Worm (Caenorhabditis elegans) whole organism, midembryonic: ENCODE data around the gene F55G7.4.

ENCODE experiments used
- T22C8.4 ChIP-seq: fragments of 200-800 bp; sonication (Bioruptor generic); IDR thresholded peaks from 2 replicates; pipeline ENCODE4 v1.3.6; 2022; ENCODE audit warnings: missing genetic modification characterization, missing compliant biosample characterization
- flt-1 ChIP-seq: fragments of 200-800 bp; sonication (Bioruptor generic); IDR thresholded peaks from 2 replicates; pipeline ENCODE4 v1.3.6; 2022; ENCODE audit warnings: missing genetic modification characterization, missing compliant biosample characterization
- ztf-23 ChIP-seq: fragments of 200-800 bp; sonication (Bioruptor generic); IDR thresholded peaks from 2 replicates; pipeline ENCODE4 v1.3.6; 2022; ENCODE audit warnings: missing genetic modification reagents, missing genetic modification characterization, missing compliant biosample characterization
- ztf-29 ChIP-seq: fragments of 200-800 bp; sonication (Bioruptor generic); IDR thresholded peaks from 2 replicates; pipeline ENCODE4 v1.3.6; 2022; ENCODE audit warnings: missing genetic modification reagents, missing genetic modification characterization, missing compliant biosample characterization

DNA sequence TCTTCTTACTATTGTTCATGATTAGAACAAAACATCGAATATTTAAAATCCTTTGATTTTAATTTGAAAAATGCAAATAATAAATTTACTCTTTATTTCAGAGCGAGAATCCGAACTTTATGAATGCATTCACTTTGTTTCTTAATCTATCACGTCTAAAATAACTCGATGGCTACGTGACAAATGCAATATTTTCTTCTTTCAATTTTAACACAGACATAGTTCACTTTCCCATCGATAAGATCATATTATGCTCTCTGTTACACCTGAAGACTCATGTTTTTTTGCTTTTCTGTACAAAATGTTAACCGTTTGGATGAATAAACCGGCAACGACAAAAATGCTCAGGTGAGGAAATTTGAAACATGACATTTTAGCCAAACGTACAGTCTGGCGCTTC, 41.9 kb downstream of the F55G7.4 start:
- TF ChIP-seq T22C8.4 (GFP tag; lab: Robert Waterston, UW) (no peak), flt-1 (no peak), ztf-23 (no peak), ztf-29 (no peak)
